Fruit fly (Drosophila melanogaster) whole organism, pupa: ENCODE results near the gene kirre.

ENCODE experiments used
- CG10348 ChIP-seq: fragments of 200-800 bp; sonication (Bioruptor generic); IDR thresholded peaks from 2 replicates; pipeline ENCODE4 v1.3.6; 2022; ENCODE audit warnings: missing biosample characterization, missing genetic modification characterization
- CG12605 ChIP-seq: fragments of 200-800 bp; sonication (Bioruptor generic); IDR thresholded peaks from 2 replicates; pipeline ENCODE4 v1.3.6; 2022; ENCODE audit warnings: missing biosample characterization, missing genetic modification characterization
- CG13204 ChIP-seq: fragments of 200-800 bp; sonication (Bioruptor generic); optimal IDR thresholded peaks from 2 replicates; lab custom pipeline; 2018; ENCODE audit warnings: missing biosample characterization, mild to moderate bottlenecking, missing genetic modification characterization, moderate library complexity
- CG14655 ChIP-seq: fragments of 200-800 bp; sonication (Bioruptor generic); optimal IDR thresholded peaks from 3 replicates; lab custom pipeline; 2017; ENCODE audit warnings: mild to moderate bottlenecking, missing biosample characterization, missing genetic modification reagents, missing genetic modification characterization
- CG15710 ChIP-seq: fragments of 200-800 bp; sonication (Bioruptor generic); optimal IDR thresholded peaks from 2 replicates; lab custom pipeline; 2018; ENCODE audit warnings: missing biosample characterization, mild to moderate bottlenecking, missing genetic modification characterization, moderate library complexity
- CG17806 ChIP-seq: fragments of 200-800 bp; sonication (Bioruptor generic); optimal IDR thresholded peaks from 2 replicates; lab custom pipeline; 2018; ENCODE audit warnings: missing biosample characterization, mild to moderate bottlenecking, missing genetic modification characterization, moderate library complexity
- CG32121 ChIP-seq: fragments of 200-800 bp; sonication (Bioruptor generic); IDR thresholded peaks from 2 replicates; pipeline ENCODE4 v1.3.6; 2022; ENCODE audit warnings: missing biosample characterization, missing genetic modification characterization
- CG34367 ChIP-seq: fragments of 200-800 bp; sonication (Bioruptor generic); optimal IDR thresholded peaks from 2 replicates; lab custom pipeline; 2018; ENCODE audit warnings: missing biosample characterization, mild to moderate bottlenecking, missing genetic modification characterization
- CG4496 ChIP-seq: fragments of 200-800 bp; sonication (Bioruptor generic); IDR thresholded peaks from 3 replicates; pipeline ENCODE4 v1.3.6; 2022; ENCODE audit warnings: missing biosample characterization, missing genetic modification characterization
- CG8159 ChIP-seq: fragments of 200-800 bp; sonication (Bioruptor generic); optimal IDR thresholded peaks from 3 replicates; lab custom pipeline; 2018; ENCODE audit warnings: missing biosample characterization, mild to moderate bottlenecking, missing genetic modification characterization, moderate library complexity
- CG8301 ChIP-seq: fragments of 200-800 bp; sonication (Bioruptor generic); optimal IDR thresholded peaks from 2 replicates; lab custom pipeline; 2018; ENCODE audit warnings: missing biosample characterization, mild to moderate bottlenecking, missing genetic modification characterization
- CG9948 ChIP-seq: fragments of 200-800 bp; sonication (Bioruptor generic); optimal IDR thresholded peaks from 2 replicates; lab custom pipeline; 2018; ENCODE audit warnings: missing biosample characterization, mild to moderate bottlenecking, missing genetic modification characterization, moderate library complexity
- D1 ChIP-seq: fragments of 200-800 bp; sonication (Bioruptor generic); optimal IDR thresholded peaks from 2 replicates; lab custom pipeline; 2018; ENCODE audit warnings: missing biosample characterization, mild to moderate bottlenecking, missing genetic modification characterization, moderate library complexity
- EcR ChIP-seq: fragments of 200-800 bp; sonication (Bioruptor generic); optimal IDR thresholded peaks from 3 replicates; lab custom pipeline; 2019; ENCODE audit warnings: missing biosample characterization, missing genetic modification characterization, mild to moderate bottlenecking, moderate library complexity, missing genetic modification reagents
- Ets98B ChIP-seq: fragments of 200-800 bp; sonication (Bioruptor generic); IDR thresholded peaks from 2 replicates; pipeline ENCODE4 v1.3.6; 2022; ENCODE audit warnings: missing biosample characterization, missing genetic modification characterization
- Pif1A ChIP-seq: fragments of 200-800 bp; sonication (Bioruptor generic); optimal IDR thresholded peaks from 3 replicates; lab custom pipeline; 2016; ENCODE audit warnings: missing biosample characterization, missing genetic modification characterization
- Pif1B ChIP-seq: fragments of 200-800 bp; sonication (Bioruptor generic); optimal IDR thresholded peaks from 3 replicates; lab custom pipeline; 2016; ENCODE audit warnings: missing biosample characterization, missing genetic modification characterization
- Snoo ChIP-seq: fragments of 200-800 bp; sonication (Bioruptor generic); optimal IDR thresholded peaks from 3 replicates; lab custom pipeline; 2017; ENCODE audit warnings: missing biosample characterization, mild to moderate bottlenecking, missing genetic modification characterization, inconsistent platforms
- fd96Ca ChIP-seq: fragments of 200-800 bp; sonication (Bioruptor generic); IDR thresholded peaks from 3 replicates; pipeline ENCODE4 v1.3.6; 2022; ENCODE audit warnings: missing biosample characterization, missing genetic modification characterization
- gl ChIP-seq: fragments of 200-800 bp; sonication (Bioruptor generic); optimal IDR thresholded peaks from 2 replicates; lab custom pipeline; 2018; ENCODE audit warnings: missing biosample characterization, mild to moderate bottlenecking, missing genetic modification characterization
- rn ChIP-seq: fragments of 200-800 bp; sonication (Bioruptor generic); IDR thresholded peaks from 2 replicates; pipeline ENCODE4 v1.3.6; 2022; ENCODE audit warnings: missing biosample characterization, missing genetic modification characterization

kirre gene

dm6 chrX:2814423-2814822 lies 74.2 kb downstream of the kirre start:
- TF ChIP-seq CG34367 (tag; lab: Kevin White, UChicago), result no peak
- no peak for TF ChIP-seq Pif1A

dm6 chrX:2860955-2861354 lies 120.8 kb downstream of the kirre start:
- TF ChIP-seq EcR, result no peak
- peak; percentile 50; the same call in 1 of the 3 replicates for TF ChIP-seq CG4496 (GFP tag; lab: Robert Waterston, UW)
- TF ChIP-seq gl (tag; lab: Kevin White, UChicago), result no peak
- no peak for TF ChIP-seq Snoo
- peak; percentile 30 for TF ChIP-seq CG8301 (tag; lab: Kevin White, UChicago)
- no peak for TF ChIP-seq CG32121 (GFP tag; lab: Robert Waterston, UW)
- TF ChIP-seq Pif1A, result no peak
- TF ChIP-seq CG8159 (tag; lab: Kevin White, UChicago), result peak; percentile 46
- TF ChIP-seq Pif1B, result no peak
- TF ChIP-seq CG14655 (GFP tag; lab: Kevin White, UChicago), result peak; percentile 38
- TF ChIP-seq Ets98B, result peak; percentile 51
- no peak for TF ChIP-seq CG34367 (tag; lab: Kevin White, UChicago)
- no peak for TF ChIP-seq D1
- TF ChIP-seq rn (GFP tag; lab: Robert Waterston, UW), result no peak
- TF ChIP-seq CG10348 (GFP tag; lab: Robert Waterston, UW), result no peak
- no peak for TF ChIP-seq CG12605
- peak; percentile 2 for TF ChIP-seq CG9948 (tag; lab: Kevin White, UChicago)
- peak; percentile 18 for TF ChIP-seq CG15710
- peak; percentile 19 for TF ChIP-seq CG17806 (tag; lab: Kevin White, UChicago)
- peak; percentile 64; the same call in 2 of the 3 replicates for TF ChIP-seq fd96Ca (GFP tag; lab: Robert Waterston, UW)
- no peak for TF ChIP-seq CG13204 (GFP tag; lab: Kevin White, UChicago)

- TF ChIP-seq D1, result no peak
- TF ChIP-seq CG4496 (GFP tag; lab: Robert Waterston, UW), result 0 out of 3 replicates have a peak, but pooled peaks have one; percentile 27
- no peak for TF ChIP-seq CG14655 (GFP tag; lab: Kevin White, UChicago)
- 0 out of 2 replicates have a peak, but pooled peaks have one; percentile 34 for TF ChIP-seq rn (GFP tag; lab: Robert Waterston, UW)
These were observed 129.2 kb downstream of the kirre start for dm6 chrX:2869430-2869829.

dm6 chrX:2872753-2873152 lies 132.6 kb downstream of the kirre start, which contains the start of gene CG14416:
CG14416 (minus strand) TSS chrX:2872853.
- TF ChIP-seq EcR, result no peak
- TF ChIP-seq CG10348 (GFP tag; lab: Robert Waterston, UW), result no peak
- TF ChIP-seq CG15710, result no peak
- TF ChIP-seq fd96Ca (GFP tag; lab: Robert Waterston, UW), result no peak
- TF ChIP-seq CG13204 (GFP tag; lab: Kevin White, UChicago), result no peak

- no peak for TF ChIP-seq EcR
- no peak for TF ChIP-seq CG9948 (tag; lab: Kevin White, UChicago)
- no peak for TF ChIP-seq CG4496 (GFP tag; lab: Robert Waterston, UW)
- TF ChIP-seq CG8159 (tag; lab: Kevin White, UChicago), result no peak
- no peak for TF ChIP-seq fd96Ca (GFP tag; lab: Robert Waterston, UW)
- no peak for TF ChIP-seq CG17806 (tag; lab: Kevin White, UChicago)
- no peak for TF ChIP-seq CG32121 (GFP tag; lab: Robert Waterston, UW)
- no peak for TF ChIP-seq Ets98B
- no peak for TF ChIP-seq D1
- no peak for TF ChIP-seq Pif1A
These were observed 136.2 kb downstream of the kirre start, which contains the start of gene CG14417 for dm6 chrX:2876433-2876832. CG14417 (minus strand) TSS chrX:2876533.

- no peak for TF ChIP-seq gl (tag; lab: Kevin White, UChicago)
- no peak for TF ChIP-seq CG34367 (tag; lab: Kevin White, UChicago)
- no peak for TF ChIP-seq CG9948 (tag; lab: Kevin White, UChicago)
- TF ChIP-seq CG8159 (tag; lab: Kevin White, UChicago), result no peak
- no peak for TF ChIP-seq rn (GFP tag; lab: Robert Waterston, UW)
- TF ChIP-seq CG8301 (tag; lab: Kevin White, UChicago), result no peak
- no peak for TF ChIP-seq fd96Ca (GFP tag; lab: Robert Waterston, UW)
- TF ChIP-seq CG32121 (GFP tag; lab: Robert Waterston, UW), result no peak
- no peak for TF ChIP-seq Pif1A
- TF ChIP-seq CG14655 (GFP tag; lab: Kevin White, UChicago), result no peak
- no peak for TF ChIP-seq Snoo
- TF ChIP-seq Ets98B, result no peak
- TF ChIP-seq D1, result no peak
- no peak for TF ChIP-seq CG4496 (GFP tag; lab: Robert Waterston, UW)
- no peak for TF ChIP-seq EcR
- no peak for TF ChIP-seq Pif1B
- TF ChIP-seq CG17806 (tag; lab: Kevin White, UChicago), result no peak
- no peak for TF ChIP-seq CG12605
- no peak for TF ChIP-seq CG10348 (GFP tag; lab: Robert Waterston, UW)
- TF ChIP-seq CG13204 (GFP tag; lab: Kevin White, UChicago), result no peak
These were observed 136.9 kb downstream of the kirre start for dm6 chrX:2877070-2877469.

- TF ChIP-seq CG8301 (tag; lab: Kevin White, UChicago), result peak; percentile 20
- peak; percentile 50 for TF ChIP-seq CG34367 (tag; lab: Kevin White, UChicago)
- no peak for TF ChIP-seq CG13204 (GFP tag; lab: Kevin White, UChicago)
- TF ChIP-seq CG12605, result no peak
- peak; percentile 42 for TF ChIP-seq gl (tag; lab: Kevin White, UChicago)
- TF ChIP-seq CG10348 (GFP tag; lab: Robert Waterston, UW), result no peak
- no peak for TF ChIP-seq Snoo
- peak; percentile 49 for TF ChIP-seq CG17806 (tag; lab: Kevin White, UChicago)
- TF ChIP-seq CG15710, result peak; percentile 57
- no peak for TF ChIP-seq rn (GFP tag; lab: Robert Waterston, UW)
- TF ChIP-seq CG32121 (GFP tag; lab: Robert Waterston, UW), result no peak
- peak; percentile 49 for TF ChIP-seq CG14655 (GFP tag; lab: Kevin White, UChicago)
- TF ChIP-seq CG9948 (tag; lab: Kevin White, UChicago), result peak; percentile 47
- TF ChIP-seq CG8159 (tag; lab: Kevin White, UChicago), result peak; percentile 63
- no peak for TF ChIP-seq CG4496 (GFP tag; lab: Robert Waterston, UW)
- TF ChIP-seq EcR, result no peak
- 0 out of 3 replicates have a peak, but pooled peaks have one; percentile 15 for TF ChIP-seq fd96Ca (GFP tag; lab: Robert Waterston, UW)
- TF ChIP-seq Pif1A, result peak; percentile 20
- TF ChIP-seq, all 21 proteins: peak for 10
These were observed 140.5 kb downstream of the kirre start for dm6 chrX:2880660-2881059.
